Worm (Caenorhabditis elegans) whole organism, L3 larva: Measurements from ENCODE around the gene F15B10.3.

Experiments used
- nhr-28 ChIP-seq: fragments of 150-350 bp; optimal IDR thresholded peaks from 2 replicates; lab custom pipeline; 2014; ENCODE audit warnings: missing biosample characterization, missing genetic modification characterization
- nhr-76 ChIP-seq: fragments of 150-350 bp; sonication (generic microtip); optimal IDR thresholded peaks from 5 replicates; lab custom pipeline; 2014; ENCODE audit warnings: missing biosample characterization, missing genetic modification characterization
- ztf-11 ChIP-seq: fragments of 150-350 bp; optimal IDR thresholded peaks from 2 replicates; lab custom pipeline; 2014; ENCODE audit warnings: missing biosample characterization, missing genetic modification characterization

- TF ChIP-seq nhr-28 (tag; lab: Kevin White, UChicago) (no peak), ztf-11 (tag; lab: Kevin White, UChicago) (no peak), nhr-76 (tag; lab: Kevin White, UChicago) (no peak)
Observed at ce11 chrIV:6588080-6588613, 14.3 kb upstream of the F15B10.3 start.
